Worm (Caenorhabditis elegans) whole organism, late embryonic: ENCODE data around the gene F55A11.7.

Source experiments
- C38D4.7 ChIP-seq: fragments of 200-800 bp; sonication (Bioruptor generic); optimal IDR thresholded peaks from 2 replicates; lab custom pipeline; 2018; ENCODE audit warnings: mild to moderate bottlenecking, missing genetic modification characterization, moderate library complexity, missing compliant biosample characterization
- K02D7.2 ChIP-seq: sonication (generic microtip); optimal IDR thresholded peaks from 2 replicates; lab custom pipeline; 2017; ENCODE audit warnings: mild to moderate bottlenecking, missing genetic modification characterization, missing compliant biosample characterization
- K09A11.1 ChIP-seq: sonication (generic microtip); optimal IDR thresholded peaks from 2 replicates; lab custom pipeline; 2017; ENCODE audit warnings: antibody characterized with exemption, mild to moderate bottlenecking, missing genetic modification characterization, missing compliant biosample characterization; ENCODE audit not compliant: insufficient read depth
- T23F11.4 ChIP-seq: fragments of 200-800 bp; sonication (Bioruptor generic); optimal IDR thresholded peaks from 2 replicates; lab custom pipeline; 2018; ENCODE audit warnings: mild to moderate bottlenecking, missing genetic modification characterization, missing compliant biosample characterization
- ahr-1 ChIP-seq: sonication (generic microtip); optimal IDR thresholded peaks from 2 replicates; lab custom pipeline; 2016; ENCODE audit warnings: missing genetic modification characterization, missing compliant biosample characterization
- ama-1 ChIP-seq: fragments of 150-350 bp; optimal IDR thresholded peaks from 2 replicates; lab custom pipeline; 2014
- ceh-14 ChIP-seq: sonication (generic microtip); optimal IDR thresholded peaks from 2 replicates; lab custom pipeline; 2016; ENCODE audit warnings: missing genotype, missing genetic modification characterization, missing compliant biosample characterization
- ceh-19 ChIP-seq: fragments of 200-800 bp; sonication (Bioruptor generic); optimal IDR thresholded peaks from 2 replicates; lab custom pipeline; 2018; ENCODE audit warnings: mild to moderate bottlenecking, missing genetic modification characterization, missing compliant biosample characterization
- ceh-2 ChIP-seq: sonication (generic microtip); optimal IDR thresholded peaks from 2 replicates; lab custom pipeline; 2016; ENCODE audit warnings: missing genotype, missing genetic modification characterization, missing compliant biosample characterization
- ceh-30 ChIP-seq: fragments of 150-350 bp; optimal IDR thresholded peaks from 2 replicates; lab custom pipeline; 2014; ENCODE audit warnings: missing biosample characterization, missing genetic modification characterization
- ceh-31 ChIP-seq: sonication (generic microtip); optimal IDR thresholded peaks from 2 replicates; lab custom pipeline; 2016; ENCODE audit warnings: missing genetic modification characterization, missing compliant biosample characterization
- ceh-34 ChIP-seq: sonication (generic microtip); optimal IDR thresholded peaks from 2 replicates; lab custom pipeline; 2016; ENCODE audit warnings: mild to moderate bottlenecking, missing genetic modification characterization, missing compliant biosample characterization
- ceh-48 ChIP-seq: sonication (generic microtip); optimal IDR thresholded peaks from 2 replicates; lab custom pipeline; 2016; ENCODE audit warnings: missing genetic modification characterization, inconsistent platforms, missing compliant biosample characterization
- ceh-6 ChIP-seq: fragments of 200-800 bp; sonication (Bioruptor generic); optimal IDR thresholded peaks from 2 replicates; lab custom pipeline; 2018; ENCODE audit warnings: mild to moderate bottlenecking, missing genetic modification characterization, missing compliant biosample characterization
- ceh-9 ChIP-seq: sonication (generic microtip); optimal IDR thresholded peaks from 2 replicates; lab custom pipeline; 2016; ENCODE audit warnings: mild to moderate bottlenecking, missing genetic modification characterization, inconsistent platforms, missing compliant biosample characterization
- che-1 ChIP-seq: sonication (generic microtip); optimal IDR thresholded peaks from 2 replicates; lab custom pipeline; 2016; ENCODE audit warnings: mild to moderate bottlenecking, missing genetic modification characterization, missing compliant biosample characterization
- elt-2 ChIP-seq: sonication (generic microtip); optimal IDR thresholded peaks from 2 replicates; lab custom pipeline; 2016; ENCODE audit warnings: missing genetic modification reagents, missing genetic modification characterization, missing compliant biosample characterization
- ets-4 ChIP-seq: sonication (generic microtip); optimal IDR thresholded peaks from 2 replicates; lab custom pipeline; 2016; ENCODE audit warnings: missing genetic modification characterization, missing compliant biosample characterization
- eyg-1 ChIP-seq: sonication (generic microtip); optimal IDR thresholded peaks from 2 replicates; lab custom pipeline; 2016; ENCODE audit warnings: missing genotype, missing genetic modification characterization, missing compliant biosample characterization
- fkh-10 ChIP-seq: fragments of 150-350 bp; optimal IDR thresholded peaks from 2 replicates; lab custom pipeline; 2014; ENCODE audit warnings: missing biosample characterization, missing genetic modification reagents, missing genetic modification characterization
- hlh-13 ChIP-seq: fragments of 200-800 bp; sonication (Bioruptor generic); optimal IDR thresholded peaks from 2 replicates; lab custom pipeline; 2018; ENCODE audit warnings: mild to moderate bottlenecking, missing genetic modification characterization, missing compliant biosample characterization
- hlh-15 ChIP-seq: sonication (generic microtip); optimal IDR thresholded peaks from 2 replicates; lab custom pipeline; 2016; ENCODE audit warnings: missing genetic modification characterization, missing compliant biosample characterization
- hlh-30 ChIP-seq: sonication (generic microtip); optimal IDR thresholded peaks from 2 replicates; lab custom pipeline; 2017; ENCODE audit warnings: antibody characterized with exemption, missing genetic modification characterization, missing compliant biosample characterization; ENCODE audit not compliant: insufficient read depth
- lim-6 ChIP-seq: sonication (generic microtip); optimal IDR thresholded peaks from 2 replicates; lab custom pipeline; 2016; ENCODE audit warnings: missing genetic modification characterization, missing compliant biosample characterization
- lin-11 ChIP-seq: fragments of 200-800 bp; sonication (Bioruptor generic); optimal IDR thresholded peaks from 2 replicates; lab custom pipeline; 2018; ENCODE audit warnings: mild to moderate bottlenecking, missing genetic modification characterization, missing compliant biosample characterization
- nfya-1 ChIP-seq: sonication (generic microtip); optimal IDR thresholded peaks from 2 replicates; lab custom pipeline; 2017; ENCODE audit warnings: missing genetic modification characterization, mild to moderate bottlenecking, missing compliant biosample characterization, antibody characterized with exemption, moderate library complexity
- npax-4 ChIP-seq: sonication (generic microtip); optimal IDR thresholded peaks from 2 replicates; lab custom pipeline; 2016; ENCODE audit warnings: missing genetic modification characterization, missing compliant biosample characterization
- pax-1 ChIP-seq: fragments of 150-350 bp; optimal IDR thresholded peaks from 2 replicates; lab custom pipeline; 2014; ENCODE audit warnings: missing biosample characterization, missing genetic modification characterization
- pha-4 ChIP-seq: fragments of 150-350 bp; optimal IDR thresholded peaks from 2 replicates; lab custom pipeline; 2018; ENCODE audit warnings: missing biosample characterization, missing genetic modification reagents, missing genetic modification characterization
- pqm-1 ChIP-seq: sonication (generic microtip); optimal IDR thresholded peaks from 2 replicates; lab custom pipeline; 2016; ENCODE audit warnings: missing genetic modification characterization, missing compliant biosample characterization
- pros-1 ChIP-seq: fragments of 150-350 bp; optimal IDR thresholded peaks from 2 replicates; lab custom pipeline; 2014; ENCODE audit warnings: missing biosample characterization, missing genetic modification reagents, missing genetic modification characterization
- ref-2 ChIP-seq: sonication (generic microtip); optimal IDR thresholded peaks from 2 replicates; lab custom pipeline; 2016; ENCODE audit warnings: missing genetic modification characterization, missing compliant biosample characterization
- rnt-1 ChIP-seq: sonication (generic microtip); optimal IDR thresholded peaks from 2 replicates; lab custom pipeline; 2016; ENCODE audit warnings: missing genetic modification characterization, missing compliant biosample characterization
- sox-2 ChIP-seq: fragments of 200-800 bp; sonication (Bioruptor generic); IDR thresholded peaks from 2 replicates; pipeline ENCODE4 v1.3.6; 2022; ENCODE audit warnings: missing genetic modification reagents, missing genetic modification characterization, missing compliant biosample characterization
- sox-4 ChIP-seq: sonication (generic microtip); optimal IDR thresholded peaks from 2 replicates; lab custom pipeline; 2017; ENCODE audit warnings: mild to moderate bottlenecking, missing genetic modification characterization, inconsistent platforms, missing compliant biosample characterization
- syd-9 ChIP-seq: sonication (generic microtip); optimal IDR thresholded peaks from 2 replicates; lab custom pipeline; 2016; ENCODE audit warnings: mild to moderate bottlenecking, missing genetic modification characterization, moderate library complexity, missing compliant biosample characterization
- tbx-2 ChIP-seq: sonication (generic microtip); optimal IDR thresholded peaks from 2 replicates; lab custom pipeline; 2016; ENCODE audit warnings: missing genetic modification characterization, missing compliant biosample characterization
- tbx-7 ChIP-seq: sonication (generic microtip); optimal IDR thresholded peaks from 2 replicates; lab custom pipeline; 2016; ENCODE audit warnings: missing genotype, missing genetic modification characterization, missing compliant biosample characterization
- unc-42 ChIP-seq: sonication (generic microtip); optimal IDR thresholded peaks from 2 replicates; lab custom pipeline; 2016; ENCODE audit warnings: missing genotype, missing genetic modification characterization, missing compliant biosample characterization
- unc-55 ChIP-seq: sonication (generic microtip); optimal IDR thresholded peaks from 2 replicates; lab custom pipeline; 2017; ENCODE audit warnings: missing biosample characterization, missing genetic modification reagents, missing genetic modification characterization
- ztf-16 ChIP-seq: sonication (generic microtip); optimal IDR thresholded peaks from 2 replicates; lab custom pipeline; 2017; ENCODE audit warnings: missing genetic modification characterization, missing compliant biosample characterization

Gene F55A11.7

DNA sequence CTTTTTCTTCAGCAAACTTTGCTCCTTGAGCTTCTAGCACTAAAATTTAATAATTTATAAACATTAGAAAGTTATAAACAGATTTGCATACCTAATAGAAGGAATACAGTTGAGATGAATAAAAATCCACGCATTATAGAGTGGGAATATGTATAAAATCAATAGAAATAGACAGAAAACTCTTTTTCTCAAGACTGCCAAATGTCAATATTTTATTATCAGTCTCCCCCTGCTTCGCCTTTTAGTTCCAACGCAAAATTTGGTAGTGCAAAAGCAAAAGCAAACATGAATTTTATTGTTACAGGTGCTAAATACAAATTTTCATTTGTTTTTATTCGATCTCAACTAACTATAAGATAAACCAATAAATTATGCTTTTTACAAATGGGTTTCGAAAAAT lies 24.4 kb downstream of the F55A11.7 start, which contains the start of gene T04F3.4:
Gene T04F3.4 (minus strand): TSS at position 187 of the 400 bp plus-strand sequence.
- TF ChIP-seq ceh-31 (tag; lab: Kevin White, UChicago) (no peak), ceh-48 (tag; lab: Kevin White, UChicago) (no peak), unc-42 (tag; lab: Kevin White, UChicago) (no peak), syd-9 (tag; lab: Kevin White, UChicago) (no peak)

DNA sequence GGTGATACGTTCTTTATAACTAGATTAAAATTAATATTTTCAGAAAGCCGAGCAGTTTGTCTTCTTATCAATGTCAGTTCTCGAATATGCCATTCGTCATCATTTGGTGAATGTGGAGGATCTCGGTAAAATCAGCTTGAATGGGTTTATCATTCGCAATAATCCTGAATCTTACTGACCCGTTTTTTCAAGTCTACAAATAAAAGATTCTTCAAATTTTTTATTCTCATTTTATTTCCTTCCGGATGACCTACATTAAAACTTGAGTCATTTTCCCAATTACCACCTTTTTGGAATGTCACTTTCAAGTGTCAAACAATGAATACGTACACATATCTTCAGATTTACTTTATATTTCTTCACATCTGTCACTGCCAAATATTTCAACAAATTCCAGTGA lies 26.9 kb downstream of the F55A11.7 start, which contains the start of gene T04F3.5:
Gene T04F3.5 (plus strand): TSS at position 301 of the 400 bp plus-strand sequence.
- TF ChIP-seq K09A11.1 (tag; lab: Kevin White, UChicago) (no peak), ceh-6 (no peak), elt-2 (tag; lab: Kevin White, UChicago) (no peak), sox-4 (tag; lab: Kevin White, UChicago) (no peak), sox-2 (GFP tag; lab: Robert Waterston, UW) (no peak), tbx-2 (tag; lab: Kevin White, UChicago) (no peak), fkh-10 (GFP tag; lab: Kevin White, UChicago) (no peak), ceh-19 (no peak), hlh-30 (tag; lab: Kevin White, UChicago) (no peak), ztf-16 (tag; lab: Kevin White, UChicago) (no peak), hlh-15 (tag; lab: Kevin White, UChicago) (no peak), C38D4.7 (GFP tag; lab: Kevin White, UChicago) (no peak), rnt-1 (no peak), ceh-14 (tag; lab: Kevin White, UChicago) (no peak)

DNA sequence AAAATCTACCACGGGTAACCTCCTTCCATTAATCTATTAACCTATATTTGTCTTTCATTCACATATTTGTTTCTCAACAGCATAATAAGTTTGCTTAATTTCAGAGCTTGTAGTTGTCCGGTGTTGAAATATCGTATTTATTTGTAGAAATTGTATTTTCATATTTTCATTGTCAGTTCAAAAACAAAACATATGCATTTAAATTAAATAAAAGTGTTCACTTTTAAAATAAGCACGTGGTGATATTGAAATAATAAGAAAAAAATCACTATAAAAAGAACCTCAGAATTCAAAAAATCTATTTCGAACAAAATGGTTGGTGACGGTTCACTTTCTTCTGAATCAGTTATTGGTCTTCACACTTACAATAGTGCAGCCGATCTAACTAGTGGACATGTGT lies 28.6 kb downstream of the F55A11.7 start, which contains the start of gene T04F3.3:
Gene T04F3.3 (plus strand): TSS at position 301 of the 400 bp plus-strand sequence.
- TF ChIP-seq ceh-34 (no peak), sox-4 (tag; lab: Kevin White, UChicago) (no peak), che-1 (tag; lab: Kevin White, UChicago) (no peak), rnt-1 (no peak), pros-1 (tag; lab: Kevin White, UChicago) (no peak), ref-2 (no peak), lin-11 (tag; lab: Kevin White, UChicago) (no peak), K02D7.2 (tag; lab: Kevin White, UChicago) (no peak), npax-4 (tag; lab: Kevin White, UChicago) (no peak), lim-6 (no peak), nfya-1 (tag; lab: Kevin White, UChicago) (no peak), hlh-13 (GFP tag; lab: Kevin White, UChicago) (no peak), ets-4 (no peak), unc-42 (tag; lab: Kevin White, UChicago) (no peak), eyg-1 (tag; lab: Kevin White, UChicago) (no peak), tbx-7 (tag; lab: Kevin White, UChicago) (no peak), ceh-30 (tag; lab: Kevin White, UChicago) (no peak)

DNA sequence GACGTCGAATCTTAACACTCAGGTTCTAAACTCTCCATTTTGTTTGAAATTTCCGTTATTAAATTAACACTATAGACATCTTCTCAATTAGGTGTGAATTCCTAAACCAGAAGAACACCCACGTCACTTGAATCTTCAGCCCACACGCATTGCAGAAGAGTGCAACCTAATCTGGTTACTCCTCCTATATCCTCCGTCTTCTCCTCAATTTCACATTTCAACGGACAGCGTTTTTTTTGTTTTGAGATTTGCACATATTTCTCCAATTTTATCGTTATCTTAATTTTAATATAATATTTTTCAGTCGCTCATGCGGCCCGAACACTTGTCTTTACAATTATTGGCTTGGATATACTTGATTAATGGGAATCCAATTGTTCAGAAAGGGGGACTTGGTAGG lies 29.9 kb downstream of the F55A11.7 start, which contains the start of gene smoc-1:
Gene smoc-1 (plus strand): TSS at position 301 of the 400 bp plus-strand sequence.
- TF ChIP-seq ahr-1 (tag; lab: Kevin White, UChicago): no peak
- TF ChIP-seq unc-55: no peak
- TF ChIP-seq ama-1 (lab: Kevin White, UChicago): no peak
- TF ChIP-seq lim-6: no peak
- TF ChIP-seq che-1 (tag; lab: Kevin White, UChicago): no peak
- no peak for TF ChIP-seq pqm-1 (tag; lab: Kevin White, UChicago)
- TF ChIP-seq ref-2: no peak
- TF ChIP-seq pax-1 (tag; lab: Kevin White, UChicago): no peak
- no peak for TF ChIP-seq ceh-2
- no peak for TF ChIP-seq ceh-9 (tag; lab: Kevin White, UChicago)
- no peak for TF ChIP-seq tbx-7 (tag; lab: Kevin White, UChicago)
- no peak for TF ChIP-seq T23F11.4 (GFP tag; lab: Kevin White, UChicago)
- TF ChIP-seq ceh-14 (tag; lab: Kevin White, UChicago): no peak
- no peak for TF ChIP-seq pha-4 (tag; lab: Kevin White, UChicago)
